Fruit fly (Drosophila melanogaster) whole organism, wandering third instar larva: ENCODE measurements around the gene CG33223.

ENCODE experiments used
- Dif ChIP-seq: fragments of 200-275, 200-300 bp; sonication (Bioruptor generic); optimal IDR thresholded peaks from 2 replicates; lab custom pipeline; 2018; ENCODE audit warnings: missing biosample characterization, missing genetic modification characterization; ENCODE audit not compliant: partially characterized antibody
- Hr78 ChIP-seq: fragments of >200 bp; optimal IDR thresholded peaks from 2 replicates; lab custom pipeline; 2017; ENCODE audit warnings: missing biosample characterization, missing genetic modification characterization
- sage ChIP-seq: fragments of 200-800 bp; sonication (Bioruptor generic); optimal IDR thresholded peaks from 2 replicates; lab custom pipeline; 2016; ENCODE audit warnings: missing biosample characterization, mild to moderate bottlenecking, missing genetic modification characterization
- usp ChIP-seq: fragments of >200 bp; optimal IDR thresholded peaks from 2 replicates; lab custom pipeline; 2017; ENCODE audit warnings: missing biosample characterization, missing genetic modification characterization

DNA sequence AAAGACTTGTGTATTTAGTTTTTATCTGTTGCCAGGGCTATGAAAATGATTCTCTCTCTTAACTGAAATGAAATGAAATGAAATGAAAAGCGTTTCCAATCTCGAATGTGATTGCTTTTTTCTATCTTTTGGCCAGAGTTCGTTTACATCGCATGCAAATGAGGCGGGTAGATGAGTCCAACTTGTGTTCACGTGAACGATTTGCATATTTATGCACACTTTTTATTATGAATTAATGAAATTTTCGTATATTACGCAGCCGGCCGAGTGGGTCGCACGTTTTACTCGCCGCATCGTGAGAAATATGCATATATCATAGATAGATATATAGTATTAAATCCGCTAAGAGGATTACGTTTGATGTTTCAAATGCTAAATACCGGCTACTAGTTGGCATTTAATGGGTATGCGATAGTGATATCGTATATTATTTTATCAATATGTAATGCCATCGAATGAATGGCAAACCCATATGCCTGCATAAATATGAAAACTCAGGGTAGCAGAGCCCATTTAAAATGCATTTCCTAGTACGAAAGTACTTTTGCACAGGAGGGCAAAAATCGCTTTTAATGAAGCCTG, 21.4 kb upstream of the CG33223 start:
- TF ChIP-seq Dif (GFP tag; lab: Kevin White, UChicago) = no peak
- TF ChIP-seq Hr78 (GFP tag; lab: Kevin White, UChicago) = no peak
- no peak for TF ChIP-seq sage (GFP tag; lab: Kevin White, UChicago)
- TF ChIP-seq usp (GFP tag; lab: Kevin White, UChicago) = no peak
